Worm (Caenorhabditis elegans): ENCODE data around the gene smrc-1.
A peak's percentile ranks its signal among the peaks of the same experiment; 100 is the strongest.

Gene smrc-1

ce11 chrIII:6436308-6436707, 45.6 kb downstream of the smrc-1 start, which contains the start of gene C05D11.1:
TSS of gene C05D11.1 (plus strand) at chrIII:6436608.
- no peak for TF ChIP-seq sdc-2 (tag; optimal IDR thresholded peaks at IDR 0.05)
- no peak for TF ChIP-seq ceh-18 (tag; optimal IDR thresholded peaks at IDR 0.05)
- no peak for TF ChIP-seq fax-1 (tag; optimal IDR thresholded peaks at IDR 0.05)
- no peak for TF ChIP-seq unc-3 (GFP tag; conservative IDR thresholded peaks at IDR 0.05)
- TF ChIP-seq unc-3 (tag; optimal IDR thresholded peaks at IDR 0.05) = no peak
- no peak for TF ChIP-seq odd-2 (tag; optimal IDR thresholded peaks at IDR 0.05)
- TF ChIP-seq rnt-1 (tag; optimal IDR thresholded peaks at IDR 0.05) = no peak
- TF ChIP-seq ceh-22 (tag; optimal IDR thresholded peaks at IDR 0.05) = no peak
- TF ChIP-seq sox-4 (tag; optimal IDR thresholded peaks at IDR 0.05) = no peak
- no peak for TF ChIP-seq unc-42 (tag; optimal IDR thresholded peaks at IDR 0.05)
- TF ChIP-seq gmeb-2 (tag; optimal IDR thresholded peaks at IDR 0.05) = no peak
- no peak for TF ChIP-seq npax-4 (tag; optimal IDR thresholded peaks at IDR 0.05)
- TF ChIP-seq dve-1 (tag; optimal IDR thresholded peaks at IDR 0.05) = no peak
- TF ChIP-seq pha-4 (tag; optimal IDR thresholded peaks at IDR 0.05) = no peak
- no peak for TF ChIP-seq sox-2 (GFP tag; IDR thresholded peaks at IDR 0.05)

- TF ChIP-seq ceh-45 (GFP tag; IDR thresholded peaks at IDR 0.05) = no peak
- TF ChIP-seq fkh-6 (tag; optimal IDR thresholded peaks at IDR 0.05) = no peak
- TF ChIP-seq ceh-30 (tag; optimal IDR thresholded peaks at IDR 0.05) = no peak
- TF ChIP-seq unc-55 (GFP tag; optimal IDR thresholded peaks at IDR 0.05) = no peak
- no peak for TF ChIP-seq unc-86 (tag; optimal IDR thresholded peaks at IDR 0.05)
- no peak for TF ChIP-seq mec-3 (tag; optimal IDR thresholded peaks at IDR 0.05; ENCODE audit: borderline replicate concordance)
- no peak for TF ChIP-seq gmeb-2 (tag; optimal IDR thresholded peaks at IDR 0.05)
- no peak for TF ChIP-seq nhr-11 (tag; optimal IDR thresholded peaks at IDR 0.05)
- TF ChIP-seq fax-1 (tag; optimal IDR thresholded peaks at IDR 0.05) = no peak
- TF ChIP-seq ceh-48 (tag; optimal IDR thresholded peaks at IDR 0.05) = no peak
- no peak for TF ChIP-seq dmd-4 (tag; optimal IDR thresholded peaks at IDR 0.05; ENCODE audit: borderline replicate concordance)
- TF ChIP-seq ceh-31 (tag; optimal IDR thresholded peaks at IDR 0.05) = no peak
- TF ChIP-seq ceh-2 (tag; optimal IDR thresholded peaks at IDR 0.05) = no peak
- TF ChIP-seq pha-2 (tag; optimal IDR thresholded peaks at IDR 0.05) = no peak
- TF ChIP-seq npax-4 (tag; optimal IDR thresholded peaks at IDR 0.05) = no peak
- no peak for TF ChIP-seq syd-9 (tag; optimal IDR thresholded peaks at IDR 0.05)
- TF ChIP-seq fkh-10 (GFP tag; optimal IDR thresholded peaks at IDR 0.05) = no peak
- no peak for TF ChIP-seq elt-4 (tag; optimal IDR thresholded peaks at IDR 0.05)
- TF ChIP-seq hlh-30 (tag; optimal IDR thresholded peaks at IDR 0.05; ENCODE audit: insufficient read depth) = no peak
Observed at ce11 chrIII:6439854-6440253, 49.1 kb downstream of the smrc-1 start.

ce11 chrIII:6442305-6443125, 51.8 kb downstream of the smrc-1 start, which contains the start of gene mel-32:
TSS of gene mel-32 (minus strand) at chrIII:6443000.
- TF ChIP-seq elt-2 (tag; optimal IDR thresholded peaks at IDR 0.05) (peak; percentile 61), Y22D7AL.16 (tag; optimal IDR thresholded peaks at IDR 0.05) (no peak)

Data from whole organism, late embryonic.